Fruit fly (Drosophila melanogaster): ENCODE data around the gene CG31344.

DNA sequence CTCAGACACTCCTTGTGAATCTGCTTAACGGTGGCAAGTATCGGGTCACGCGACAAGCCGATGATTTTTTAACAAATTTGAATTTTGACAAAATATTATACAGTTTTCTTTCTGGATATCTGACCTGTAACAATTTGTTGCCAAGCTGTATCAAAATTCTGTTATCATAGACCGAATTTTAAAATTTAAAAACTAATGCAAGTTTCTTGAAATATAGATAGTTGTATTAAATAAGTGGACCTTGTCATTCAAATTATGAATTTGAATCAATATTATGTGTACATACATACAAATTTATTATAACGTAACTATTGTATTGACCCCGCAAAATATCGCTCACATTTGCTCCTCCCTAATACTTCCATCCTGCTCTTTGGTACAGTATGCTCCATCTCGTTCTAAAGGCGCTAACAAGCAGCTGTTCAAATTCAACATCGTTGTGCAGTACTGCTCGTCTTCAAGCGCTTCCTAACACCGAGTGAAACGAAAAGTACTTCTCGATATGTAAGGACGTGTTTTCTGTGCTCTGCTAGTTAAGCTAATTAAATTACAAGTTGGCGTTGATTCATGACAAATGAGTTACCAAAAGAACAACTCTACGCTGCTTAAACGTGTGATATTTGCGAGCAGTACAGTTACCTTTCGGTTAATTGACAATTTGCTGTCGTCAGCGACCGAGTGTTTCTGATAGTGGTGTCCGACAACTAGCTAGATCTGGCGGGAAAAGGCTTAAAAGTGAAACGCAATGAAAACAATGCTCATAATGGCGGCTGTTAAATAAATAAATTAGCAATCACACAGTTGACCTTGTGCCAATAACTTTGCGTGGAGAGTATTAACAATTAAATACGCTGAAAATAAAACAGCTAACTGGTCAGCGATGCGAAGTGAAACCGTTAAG lies 28.7 kb downstream of the CG31344 start, which contains the start of the genes Kpc1 and CG42542:
- TF ChIP-seq usp (GFP tag; optimal IDR thresholded peaks at IDR 0.05) (no peak), psq (optimal IDR thresholded peaks at IDR 0.05) (no peak)
